Worm (Caenorhabditis elegans): ENCODE measurements around the gene tat-1.

DNA sequence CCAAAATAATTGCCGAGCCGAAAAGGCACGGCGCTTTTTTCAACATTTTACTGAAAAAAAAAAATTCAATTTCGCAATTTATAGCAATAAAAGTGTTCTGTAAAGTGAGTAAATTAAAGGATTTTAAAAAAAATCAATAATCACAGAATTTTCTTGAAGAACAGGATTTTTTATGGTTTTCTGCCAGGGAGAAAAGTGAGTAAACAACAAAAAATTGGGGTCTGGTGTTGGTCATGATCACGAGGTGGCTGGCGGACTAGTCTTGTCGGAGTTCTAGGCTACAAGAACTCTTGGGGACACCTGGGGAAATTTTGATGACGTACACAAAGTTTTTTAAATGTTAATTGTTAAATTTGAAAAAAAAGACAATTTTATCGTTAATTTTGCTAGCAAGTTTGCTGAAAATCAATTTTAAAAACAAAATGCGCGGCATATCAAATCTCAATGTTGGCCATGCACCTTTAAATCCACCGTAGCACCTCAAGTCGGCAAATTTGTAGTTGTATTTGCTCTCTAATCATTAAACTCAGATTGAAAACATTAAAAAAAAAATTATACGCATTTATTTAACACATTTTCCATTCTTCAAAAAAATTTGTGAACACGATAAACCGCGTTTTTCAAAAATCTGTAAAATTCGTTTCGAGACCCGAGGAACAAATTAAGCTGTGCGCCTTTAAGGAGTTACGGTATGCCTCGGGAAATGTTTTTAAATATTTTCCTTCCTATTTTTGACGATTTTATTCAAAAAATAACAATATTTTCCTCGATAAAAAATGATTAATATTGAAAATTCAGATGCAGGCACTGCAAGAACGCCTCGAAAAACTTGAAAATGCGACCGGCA lies 35.5 kb upstream of the tat-1 start, which contains the start of the genes scav-3 and Y49E10.21:
- no peak for TF ChIP-seq hlh-26 (GFP tag; conservative IDR thresholded peaks at IDR 0.05)
- no peak for TF ChIP-seq F49E8.2 (tag; optimal IDR thresholded peaks at IDR 0.05; ENCODE audit: insufficient read depth)
- no peak for TF ChIP-seq ama-1 (optimal IDR thresholded peaks at IDR 0.05)
- TF ChIP-seq ama-1 (GFP tag; optimal IDR thresholded peaks at IDR 0.05) = no peak
- TF ChIP-seq madf-8 (GFP tag; conservative IDR thresholded peaks at IDR 0.05) = peak; percentile 78
- no peak for TF ChIP-seq madf-10 (tag; optimal IDR thresholded peaks at IDR 0.05)
- peak; percentile 67 for TF ChIP-seq nhr-80 (tag; optimal IDR thresholded peaks at IDR 0.05)
- no peak for TF ChIP-seq F52B5.7 (tag; optimal IDR thresholded peaks at IDR 0.05)
- no peak for TF ChIP-seq somi-1 (GFP tag; optimal IDR thresholded peaks at IDR 0.05)
- peak; percentile 98 for TF ChIP-seq xnd-1 (tag; optimal IDR thresholded peaks at IDR 0.05)
- TF ChIP-seq F10E7.11 (tag; optimal IDR thresholded peaks at IDR 0.05) = no peak
- no peak for TF ChIP-seq T07F8.4 (tag; optimal IDR thresholded peaks at IDR 0.05)
- TF ChIP-seq egrh-3 (GFP tag; IDR thresholded peaks at IDR 0.05) = no peak
- TF ChIP-seq fkh-3 (tag; optimal IDR thresholded peaks at IDR 0.05) = no peak

Measured in whole organism, young adult.